Fruit fly (Drosophila melanogaster) whole organism, adult: ENCODE measurements around the gene CG10163.

ENCODE experiments used
- CG11617 ChIP-seq: fragments of 200-800 bp; sonication (Bioruptor generic); optimal IDR thresholded peaks from 2 replicates; lab custom pipeline; 2017; ENCODE audit warnings: mild to moderate bottlenecking, missing biosample characterization, missing genetic modification reagents, missing genetic modification characterization
- CG12768 ChIP-seq: fragments of 200-800 bp; sonication (Bioruptor generic); optimal IDR thresholded peaks from 2 replicates; lab custom pipeline; 2017; ENCODE audit warnings: missing biosample characterization, missing genetic modification characterization, mild to moderate bottlenecking, moderate library complexity, missing genetic modification reagents
- CG14711 ChIP-seq: fragments of 200-800 bp; sonication (Bioruptor generic); optimal IDR thresholded peaks from 2 replicates; lab custom pipeline; 2018; ENCODE audit warnings: missing biosample characterization, mild to moderate bottlenecking, missing genetic modification characterization, moderate library complexity
- CG1620 ChIP-seq: fragments of 200-800 bp; sonication (Bioruptor generic); optimal IDR thresholded peaks from 2 replicates; lab custom pipeline; 2016; ENCODE audit warnings: missing biosample characterization, missing genetic modification characterization
- CG33017 ChIP-seq: fragments of 200-800 bp; sonication (Bioruptor generic); optimal IDR thresholded peaks from 2 replicates; lab custom pipeline; 2018; ENCODE audit warnings: missing biosample characterization, mild to moderate bottlenecking, missing genetic modification characterization, moderate library complexity
- CG5204 ChIP-seq: fragments of 200-800 bp; sonication (Bioruptor generic); optimal IDR thresholded peaks from 2 replicates; lab custom pipeline; 2016; ENCODE audit warnings: missing biosample characterization, missing genetic modification characterization
- CG7045 ChIP-seq: fragments of 200-800 bp; sonication (Bioruptor generic); optimal IDR thresholded peaks from 2 replicates; lab custom pipeline; 2017; ENCODE audit warnings: missing biosample characterization, mild to moderate bottlenecking, missing genetic modification characterization
- CG7101 ChIP-seq: fragments of 200-800 bp; sonication (Bioruptor generic); optimal IDR thresholded peaks from 2 replicates; lab custom pipeline; 2018; ENCODE audit warnings: missing biosample characterization, mild to moderate bottlenecking, missing genetic modification characterization, moderate library complexity
- Clk ChIP-seq: fragments of 200-800 bp; sonication (Bioruptor generic); optimal IDR thresholded peaks from 2 replicates; lab custom pipeline; 2017; ENCODE audit warnings: missing biosample characterization, missing genetic modification characterization
- Crg-1 ChIP-seq: fragments of 200-800 bp; sonication (Bioruptor generic); optimal IDR thresholded peaks from 2 replicates; lab custom pipeline; 2016; ENCODE audit warnings: missing biosample characterization, missing genetic modification characterization
- Hr96 ChIP-seq: fragments of 200-800 bp; sonication (Bioruptor generic); optimal IDR thresholded peaks from 2 replicates; lab custom pipeline; 2016; ENCODE audit warnings: missing biosample characterization, missing genetic modification characterization
- Mnt ChIP-seq: fragments of 200-800 bp; sonication (Bioruptor generic); optimal IDR thresholded peaks from 2 replicates; lab custom pipeline; 2016; ENCODE audit warnings: missing biosample characterization, mild to moderate bottlenecking, missing genetic modification characterization
- bab1 ChIP-seq: fragments of 200-800 bp; sonication (Bioruptor generic); optimal IDR thresholded peaks from 3 replicates; lab custom pipeline; 2019; ENCODE audit warnings: missing biosample characterization, mild to moderate bottlenecking, missing genetic modification characterization, moderate library complexity
- cic ChIP-seq: fragments of 200-800 bp; sonication (Bioruptor generic); optimal IDR thresholded peaks from 2 replicates; lab custom pipeline; 2017; ENCODE audit warnings: missing biosample characterization, mild to moderate bottlenecking, missing genetic modification characterization, moderate library complexity
- cnc ChIP-seq, 2 experiments: fragments of >200 bp; optimal IDR thresholded peaks; 2 replicates each; lab custom pipeline; 2017
- kay ChIP-seq: fragments of 200-800 bp; sonication (Bioruptor generic); peaks from one replicate; lab custom pipeline; 2016; ENCODE audit warnings: missing biosample characterization, missing genetic modification characterization, borderline replicate concordance
- ovo ChIP-seq: fragments of 200-800 bp; sonication (Bioruptor generic); optimal IDR thresholded peaks from 2 replicates; lab custom pipeline; 2016; ENCODE audit warnings: missing biosample characterization, missing genetic modification characterization
- pad ChIP-seq: fragments of 200-800 bp; sonication (Bioruptor generic); optimal IDR thresholded peaks from 3 replicates; lab custom pipeline; 2017; ENCODE audit warnings: missing biosample characterization, missing genetic modification characterization, mild to moderate bottlenecking, moderate library complexity, missing genetic modification reagents
- tj ChIP-seq: fragments of 200-800 bp; sonication (Bioruptor generic); optimal IDR thresholded peaks from 3 replicates; lab custom pipeline; 2017; ENCODE audit warnings: missing biosample characterization, mild to moderate bottlenecking, missing genetic modification characterization, moderate library complexity
- toe ChIP-seq: fragments of 200-800 bp; sonication (Bioruptor generic); optimal IDR thresholded peaks from 2 replicates; lab custom pipeline; 2016; ENCODE audit warnings: missing biosample characterization, missing genetic modification characterization

CG10163 gene

DNA sequence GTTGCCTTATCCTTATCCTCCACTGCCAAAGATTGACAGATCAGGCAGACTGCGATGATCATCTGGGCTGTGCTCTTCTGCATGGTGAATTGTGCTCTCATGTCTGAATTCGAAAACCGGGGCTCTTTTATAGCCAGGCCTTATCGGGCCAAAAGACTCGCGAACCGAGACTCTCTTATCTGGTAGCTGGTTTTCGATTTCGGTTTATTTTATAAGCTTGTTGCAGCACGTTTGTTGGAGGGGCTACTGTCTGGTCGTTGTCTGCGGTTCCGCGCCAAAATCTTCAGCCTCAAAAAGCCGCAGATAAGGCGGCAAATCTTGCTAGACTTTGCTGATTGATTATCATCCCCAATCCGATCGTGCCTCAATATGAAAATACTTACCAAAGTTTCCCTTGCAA lies at the start of gene CG10163:
Gene CG10163, minus strand, starts transcription at position 101 of the 400 bp plus-strand sequence.
- TF ChIP-seq Crg-1 (GFP tag; lab: Kevin White, UChicago), result no peak
- TF ChIP-seq bab1 (GFP tag; lab: Kevin White, UChicago), result no peak
- TF ChIP-seq toe (GFP tag; lab: Kevin White, UChicago), result no peak
- TF ChIP-seq CG14711 (tag; lab: Kevin White, UChicago), result no peak
- TF ChIP-seq CG5204 (GFP tag; lab: Kevin White, UChicago), result no peak
- no peak for TF ChIP-seq tj (GFP tag; lab: Kevin White, UChicago)
- TF ChIP-seq Hr96 (GFP tag; lab: Kevin White, UChicago), result no peak
- TF ChIP-seq pad (GFP tag; lab: Kevin White, UChicago), result no peak
- no peak for TF ChIP-seq cic (GFP tag; lab: Kevin White, UChicago)
- TF ChIP-seq CG33017 (tag; lab: Kevin White, UChicago), result no peak
- TF ChIP-seq Mnt (GFP tag; lab: Kevin White, UChicago), result no peak

DNA sequence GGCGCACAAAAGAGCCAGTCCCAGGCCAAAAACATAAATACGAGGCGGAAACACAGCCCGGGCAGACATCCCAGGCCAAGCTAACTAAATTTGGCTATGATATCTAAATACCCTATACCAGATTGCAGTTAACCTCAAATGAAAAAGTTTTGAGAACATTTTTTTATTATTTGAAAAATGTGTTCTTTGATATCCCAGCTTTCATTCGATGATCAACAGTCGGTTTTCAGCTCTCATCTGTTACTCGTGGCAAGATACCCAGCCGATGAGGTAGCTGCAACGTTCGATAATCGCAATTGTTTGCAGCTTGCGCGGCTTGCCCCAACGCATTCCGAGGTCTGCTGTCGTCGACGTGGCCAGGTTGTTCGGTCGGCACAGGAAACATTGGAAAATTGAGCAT lies 48.7 kb upstream of the CG10163 start:
- no peak for TF ChIP-seq CG11617 (GFP tag; lab: Kevin White, UChicago)
- TF ChIP-seq CG1620, result no peak
- no peak for TF ChIP-seq tj (GFP tag; lab: Kevin White, UChicago)
- TF ChIP-seq CG5204 (GFP tag; lab: Kevin White, UChicago), result no peak
- TF ChIP-seq cic (GFP tag; lab: Kevin White, UChicago), result no peak
- no peak for TF ChIP-seq CG7101 (tag; lab: Kevin White, UChicago)
- no peak for TF ChIP-seq CG12768 (GFP tag; lab: Kevin White, UChicago)
- no peak for TF ChIP-seq kay
- TF ChIP-seq Hr96 (GFP tag; lab: Kevin White, UChicago), result no peak

DNA sequence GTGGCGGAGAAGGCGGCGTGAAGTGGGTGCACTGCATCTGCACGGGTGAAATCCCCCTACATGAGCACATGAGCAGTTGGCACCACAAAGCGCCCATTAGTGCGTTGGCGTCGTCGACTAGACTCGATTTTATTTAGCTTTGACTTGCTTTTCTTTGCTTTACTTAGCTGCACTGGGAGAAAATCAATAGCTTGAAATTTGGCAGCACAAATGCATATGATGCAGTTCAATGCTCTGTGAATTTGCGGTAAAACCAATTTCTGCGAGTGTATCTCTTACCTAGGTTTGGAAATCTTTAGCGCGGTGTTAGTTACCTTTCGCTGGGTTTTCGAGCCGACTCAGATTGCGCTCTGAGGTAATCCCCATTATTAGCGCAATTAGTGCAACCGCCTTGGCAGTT lies 46.3 kb upstream of the CG10163 start:
- TF ChIP-seq CG7045 (GFP tag; lab: Kevin White, UChicago) (no peak), Crg-1 (GFP tag; lab: Kevin White, UChicago) (no peak), CG5204 (GFP tag; lab: Kevin White, UChicago) (no peak), CG14711 (tag; lab: Kevin White, UChicago) (no peak), cic (GFP tag; lab: Kevin White, UChicago) (no peak), Hr96 (GFP tag; lab: Kevin White, UChicago) (no peak), Mnt (GFP tag; lab: Kevin White, UChicago) (no peak), toe (GFP tag; lab: Kevin White, UChicago) (no peak), kay (no peak), pad (GFP tag; lab: Kevin White, UChicago) (no peak), CG33017 (tag; lab: Kevin White, UChicago) (no peak), tj (GFP tag; lab: Kevin White, UChicago) (no peak), cnc (optimal IDR thresholded peaks at IDR 0.05; lab: Kevin White, UChicago) (no peak), Clk (GFP tag; lab: Kevin White, UChicago) (no peak), CG7101 (tag; lab: Kevin White, UChicago) (no peak)

DNA sequence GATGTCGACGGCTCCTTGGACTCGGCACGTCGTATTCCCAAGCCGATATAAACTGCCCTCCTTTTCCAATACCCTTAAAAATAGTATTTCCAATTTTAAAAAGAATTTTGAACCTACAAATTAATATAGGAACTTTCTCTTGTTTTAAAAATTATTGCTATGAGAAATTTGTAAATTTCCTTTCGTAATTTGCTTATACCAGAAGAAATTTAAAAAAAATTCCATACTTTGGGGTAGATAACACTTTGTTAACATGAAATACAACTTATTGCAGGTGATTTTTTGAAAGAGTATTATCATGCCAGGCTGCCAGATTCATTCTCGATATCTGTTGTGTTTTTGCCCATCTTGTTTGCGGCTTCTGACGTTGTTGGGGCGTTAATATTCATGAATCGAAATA lies 43.9 kb upstream of the CG10163 start:
- no peak for TF ChIP-seq bab1 (GFP tag; lab: Kevin White, UChicago)
- TF ChIP-seq CG7101 (tag; lab: Kevin White, UChicago), result no peak
- no peak for TF ChIP-seq tj (GFP tag; lab: Kevin White, UChicago)
- no peak for TF ChIP-seq ovo (GFP tag; lab: Kevin White, UChicago)
- no peak for TF ChIP-seq Mnt (GFP tag; lab: Kevin White, UChicago)
- no peak for TF ChIP-seq CG7045 (GFP tag; lab: Kevin White, UChicago)
- TF ChIP-seq CG5204 (GFP tag; lab: Kevin White, UChicago), result no peak
- TF ChIP-seq toe (GFP tag; lab: Kevin White, UChicago), result no peak
- TF ChIP-seq CG1620, result no peak
- TF ChIP-seq CG33017 (tag; lab: Kevin White, UChicago), result no peak
- TF ChIP-seq kay, result no peak
- TF ChIP-seq CG14711 (tag; lab: Kevin White, UChicago), result no peak
- TF ChIP-seq CG12768 (GFP tag; lab: Kevin White, UChicago), result no peak
- TF ChIP-seq cnc (optimal IDR thresholded peaks at IDR 0.05; lab: Kevin White, UChicago), result no peak

DNA sequence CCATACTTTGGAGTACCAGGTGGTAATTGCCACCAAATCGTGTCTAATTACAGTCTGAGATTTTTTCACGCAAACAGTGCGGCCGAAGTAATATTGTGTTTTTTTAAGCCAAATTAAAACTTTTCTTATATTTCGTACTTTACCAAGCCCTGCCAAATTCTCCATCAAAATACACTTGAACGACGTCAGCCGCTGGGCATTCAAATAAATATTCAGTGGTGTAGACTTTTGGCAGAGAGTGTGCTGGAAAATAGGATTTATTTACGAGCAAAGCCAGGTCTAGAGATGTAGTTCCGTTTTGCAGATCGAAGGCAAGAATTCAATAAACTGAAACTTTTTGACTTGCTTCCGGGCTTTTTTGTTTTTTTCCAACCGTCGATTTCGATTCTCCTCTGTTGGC lies 38.1 kb upstream of the CG10163 start:
- TF ChIP-seq toe (GFP tag; lab: Kevin White, UChicago) (no peak), Crg-1 (GFP tag; lab: Kevin White, UChicago) (no peak), tj (GFP tag; lab: Kevin White, UChicago) (no peak), pad (GFP tag; lab: Kevin White, UChicago) (no peak), cic (GFP tag; lab: Kevin White, UChicago) (no peak), CG5204 (GFP tag; lab: Kevin White, UChicago) (peak; percentile 3)

DNA sequence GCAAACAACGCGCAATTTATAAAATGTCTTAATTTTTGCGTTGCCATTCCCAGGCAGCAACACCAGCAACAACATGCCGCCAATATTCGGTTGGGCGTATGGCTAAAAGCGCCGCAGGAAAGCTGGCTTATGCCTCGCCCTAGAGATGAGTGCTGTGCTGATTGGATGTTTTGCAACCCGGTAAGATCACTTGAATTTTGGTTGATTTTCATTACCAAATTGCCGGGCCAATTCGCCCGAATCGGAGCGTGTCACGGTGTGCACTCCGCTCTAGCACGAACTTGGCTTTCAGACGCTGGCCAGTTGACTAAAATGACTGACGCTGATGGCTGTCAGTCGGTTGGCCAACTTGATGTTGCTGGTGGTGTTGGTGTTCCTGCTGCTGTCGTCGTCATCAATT lies 26.9 kb upstream of the CG10163 start:
- TF ChIP-seq cic (GFP tag; lab: Kevin White, UChicago) (no peak), Crg-1 (GFP tag; lab: Kevin White, UChicago) (no peak), CG7101 (tag; lab: Kevin White, UChicago) (no peak), cnc (optimal IDR thresholded peaks at IDR 0.05; lab: Kevin White, UChicago) (no peak), CG12768 (GFP tag; lab: Kevin White, UChicago) (no peak), CG5204 (GFP tag; lab: Kevin White, UChicago) (no peak), bab1 (GFP tag; lab: Kevin White, UChicago) (no peak), ovo (GFP tag; lab: Kevin White, UChicago) (no peak), CG14711 (tag; lab: Kevin White, UChicago) (no peak)
